Worm (Caenorhabditis elegans) whole organism, L3 larva: ENCODE measurements around the gene K08E5.1.

ENCODE experiments used
- egl-27 ChIP-seq: sonication (generic microtip); optimal IDR thresholded peaks from 4 replicates; lab custom pipeline; 2017; ENCODE audit warnings: missing biosample characterization, missing genetic modification reagents, missing genetic modification characterization
- fkh-2 ChIP-seq: fragments of 150-350 bp; optimal IDR thresholded peaks from 2 replicates; lab custom pipeline; 2014; ENCODE audit warnings: missing biosample characterization, missing genetic modification reagents, missing genetic modification characterization
- jun-1 ChIP-seq: fragments of 150-350 bp; optimal IDR thresholded peaks from 2 replicates; lab custom pipeline; 2014; ENCODE audit warnings: missing biosample characterization, missing genetic modification reagents, missing genetic modification characterization
- lin-15B ChIP-seq: fragments of 150-350 bp; optimal IDR thresholded peaks from 2 replicates; lab custom pipeline; 2014; ENCODE audit warnings: missing biosample characterization, missing genetic modification characterization
- nhr-77 ChIP-seq: fragments of 150-350 bp; optimal IDR thresholded peaks from 2 replicates; lab custom pipeline; 2014; ENCODE audit warnings: missing biosample characterization, missing genetic modification characterization
- unc-39 ChIP-seq: sonication (generic microtip); optimal IDR thresholded peaks from 4 replicates; lab custom pipeline; 2017; ENCODE audit warnings: missing biosample characterization, missing genetic modification characterization

DNA sequence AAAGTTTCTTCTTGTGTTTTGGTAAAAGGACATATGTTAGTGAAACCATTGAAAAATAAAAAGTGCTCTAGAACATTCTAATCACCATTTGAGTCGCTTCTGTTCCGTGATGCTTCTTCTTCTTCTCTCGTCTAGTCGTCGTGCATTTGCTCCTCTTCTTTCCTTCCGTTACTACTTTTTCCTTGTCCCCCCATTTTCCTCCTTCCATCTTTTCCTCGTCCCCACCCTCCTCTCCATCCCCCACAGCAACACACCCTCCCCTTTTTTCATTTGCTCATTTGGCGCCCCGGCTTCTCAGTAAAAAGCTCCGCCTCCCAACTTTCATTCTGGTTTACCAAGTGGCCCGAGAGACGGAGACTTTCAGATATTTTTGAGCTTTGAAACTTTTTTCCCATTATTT is 5.1 kb upstream of the K08E5.1 start:
- no peak for TF ChIP-seq nhr-77 (tag; lab: Kevin White, UChicago)
- no peak for TF ChIP-seq lin-15B (tag; lab: Kevin White, UChicago)
- no peak for TF ChIP-seq jun-1
- TF ChIP-seq egl-27 (tag; lab: Kevin White, UChicago) = no peak
- no peak for TF ChIP-seq unc-39 (tag; lab: Kevin White, UChicago)
- TF ChIP-seq fkh-2 (tag; lab: Kevin White, UChicago) = no peak
